Worm (Caenorhabditis elegans) whole organism, L1 larva: ENCODE results near the gene F22F1.2.

ENCODE experiments used
- F16B12.6 ChIP-seq: fragments of 150-350 bp; optimal IDR thresholded peaks from 2 replicates; lab custom pipeline; 2014; ENCODE audit warnings: missing biosample characterization, missing genetic modification characterization
- ama-1 ChIP-seq: fragments of 150-350 bp; optimal IDR thresholded peaks from 2 replicates; lab custom pipeline; 2014
- blmp-1 ChIP-seq: fragments of 150-350 bp; optimal IDR thresholded peaks from 2 replicates; lab custom pipeline; 2014; ENCODE audit warnings: missing biosample characterization, missing genetic modification characterization
- dpl-1 ChIP-seq, 3 experiments: fragments of 150-350 bp in 2 of 3; sonication (generic microtip) in 1 of 3; optimal IDR thresholded peaks; 2 replicates each; lab custom pipeline; 2014 to 2017; ENCODE audit warnings: missing biosample characterization in 3 of 3, missing genetic modification characterization in 3 of 3, missing genetic modification reagents in 3 of 3
- egl-27 ChIP-seq, 2 experiments: fragments of 150-350 bp in 1 of 2; sonication (generic microtip); optimal IDR thresholded peaks; 3 replicates each; lab custom pipeline; 2017 to 2018; ENCODE audit warnings: missing biosample characterization in 2 of 2, missing genetic modification characterization in 2 of 2, missing genetic modification reagents in 2 of 2
- elt-2 ChIP-seq: sonication (generic microtip); optimal IDR thresholded peaks from 2 replicates; lab custom pipeline; 2016; ENCODE audit warnings: missing genetic modification characterization, mild to moderate bottlenecking, inconsistent platforms, missing compliant biosample characterization, missing genetic modification reagents
- hlh-17 ChIP-seq: fragments of 200-800 bp; sonication (Bioruptor generic); optimal IDR thresholded peaks from 2 replicates; lab custom pipeline; 2018; ENCODE audit warnings: missing genetic modification characterization, mild to moderate bottlenecking, missing compliant biosample characterization, moderate library complexity, borderline replicate concordance
- lin-13 ChIP-seq: fragments of 150-350 bp; optimal IDR thresholded peaks from 2 replicates; lab custom pipeline; 2014; ENCODE audit warnings: missing biosample characterization, missing genetic modification reagents, missing genetic modification characterization
- lin-14 ChIP-seq: fragments of 200-800 bp; sonication (Bioruptor generic); optimal IDR thresholded peaks from 2 replicates; lab custom pipeline; 2018; ENCODE audit warnings: mild to moderate bottlenecking, missing genetic modification characterization, moderate library complexity, missing compliant biosample characterization
- nhr-11 ChIP-seq: fragments of 150-350 bp; optimal IDR thresholded peaks from 2 replicates; lab custom pipeline; 2014; ENCODE audit warnings: missing biosample characterization, missing genetic modification characterization
- nhr-28 ChIP-seq: fragments of 150-350 bp; optimal IDR thresholded peaks from 2 replicates; lab custom pipeline; 2014; ENCODE audit warnings: missing biosample characterization, missing genetic modification characterization
- rnt-1 ChIP-seq: sonication (generic microtip); optimal IDR thresholded peaks from 2 replicates; lab custom pipeline; 2016; ENCODE audit warnings: mild to moderate bottlenecking, missing genetic modification characterization, moderate library complexity, missing compliant biosample characterization
- vab-15 ChIP-seq: sonication (generic microtip); optimal IDR thresholded peaks from 2 replicates; lab custom pipeline; 2017; ENCODE audit warnings: missing genotype, mild to moderate bottlenecking, missing genetic modification characterization, missing compliant biosample characterization
- zag-1 ChIP-seq: fragments of 150-350 bp; optimal IDR thresholded peaks from 2 replicates; lab custom pipeline; 2014; ENCODE audit warnings: missing biosample characterization, missing genetic modification characterization

DNA sequence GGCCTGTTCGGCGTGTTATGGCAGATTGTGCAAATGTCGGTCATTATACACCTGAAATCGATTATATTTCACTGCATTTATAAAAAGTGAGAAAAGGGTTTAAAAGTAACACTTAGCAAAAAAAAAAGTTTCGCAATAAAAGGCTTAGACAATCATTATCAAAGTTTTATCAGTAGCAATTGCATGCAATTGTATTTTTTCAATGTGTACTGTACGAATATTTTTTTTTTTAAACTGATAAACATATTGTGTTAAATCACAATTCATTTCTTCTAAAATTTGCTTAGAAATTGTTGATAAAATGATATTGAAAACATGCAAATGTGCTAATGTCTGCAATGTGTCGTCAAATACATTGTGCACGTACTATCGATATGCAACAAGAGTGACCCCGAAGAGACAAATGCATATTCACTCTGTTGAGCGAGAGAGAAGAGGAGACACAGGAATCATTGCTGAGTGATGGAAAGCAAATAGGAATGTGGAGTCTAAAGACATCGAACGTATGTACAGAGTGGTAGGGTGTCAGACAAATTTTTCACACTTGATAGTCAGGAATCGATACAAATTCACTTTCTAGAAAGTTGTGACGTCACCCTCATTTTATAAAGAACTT lies 14.1 kb downstream of the F22F1.2 start, which contains the start of gene C02B8.6:
- no peak for TF ChIP-seq vab-15
- peak; percentile 69 for TF ChIP-seq lin-14
- peak; percentile 63 for TF ChIP-seq blmp-1 (tag; lab: Kevin White, UChicago)
- TF ChIP-seq lin-13 = no peak
- no peak for TF ChIP-seq egl-27 (tag; optimal IDR thresholded peaks at IDR 0.05; lab: Kevin White, UChicago)
- no peak for TF ChIP-seq zag-1
- peak; percentile 15 to 44 (median 25) for TF ChIP-seq dpl-1 (GFP tag; optimal IDR thresholded peaks at IDR 0.05; lab: Kevin White, UChicago)
- peak; percentile 81 for TF ChIP-seq F16B12.6 (tag; lab: Kevin White, UChicago)
- TF ChIP-seq nhr-28 (tag; lab: Kevin White, UChicago) = no peak
- TF ChIP-seq hlh-17 = no peak
- TF ChIP-seq ama-1 = no peak
- TF ChIP-seq nhr-11 (tag; lab: Kevin White, UChicago) = no peak
- peak; percentile 27 for TF ChIP-seq rnt-1 (tag; lab: Kevin White, UChicago)
- TF ChIP-seq elt-2 = peak; percentile 13
